Fruit fly (Drosophila melanogaster) whole organism, embryonic: Measurements from ENCODE around the gene CG32985.

ENCODE experiments used
- Atf3 ChIP-seq: fragments of 200-800 bp; sonication (Bioruptor generic); optimal IDR thresholded peaks from 3 replicates; lab custom pipeline; 2016; ENCODE audit warnings: missing biosample characterization, missing genetic modification characterization
- Atf6 ChIP-seq: fragments of 200-800 bp; sonication (Bioruptor generic); IDR thresholded peaks from 2 replicates; pipeline ENCODE4 v1.3.6; 2022; ENCODE audit warnings: missing biosample characterization, missing genetic modification characterization
- Awh ChIP-seq: fragments of 200-800 bp; sonication (Bioruptor generic); IDR thresholded peaks from 2 replicates; pipeline ENCODE4, ENCODE4 v1.3.6; 2022; ENCODE audit warnings: missing biosample characterization, missing genetic modification characterization
- Blimp-1 ChIP-seq: fragments of 200-800 bp; sonication (Bioruptor generic); optimal IDR thresholded peaks from 3 replicates; lab custom pipeline; 2018; ENCODE audit warnings: missing biosample characterization, missing genetic modification characterization, mild to moderate bottlenecking, moderate library complexity, missing genetic modification reagents
- CG10274 ChIP-seq: fragments of 200-800 bp; sonication (Bioruptor generic); optimal IDR thresholded peaks from 3 replicates; lab custom pipeline; 2017; ENCODE audit warnings: missing biosample characterization, mild to moderate bottlenecking, missing genetic modification characterization
- CG11247 ChIP-seq: fragments of 200-800 bp; sonication (Bioruptor generic); IDR thresholded peaks from 2 replicates; pipeline ENCODE4 v1.3.6; 2022; ENCODE audit warnings: missing biosample characterization, missing genetic modification characterization
- CG11456 ChIP-seq: fragments of 200-800 bp; sonication (Bioruptor generic); IDR thresholded peaks from 3 replicates; pipeline ENCODE4 v1.3.6; 2022; ENCODE audit warnings: missing biosample characterization, missing genetic modification characterization
- CG12155 ChIP-seq: fragments of 200-800 bp; sonication (Bioruptor generic); optimal IDR thresholded peaks from 3 replicates; lab custom pipeline; 2016; ENCODE audit warnings: missing biosample characterization, missing genetic modification characterization
- CG15269 ChIP-seq: fragments of 200-800 bp; sonication (Bioruptor generic); optimal IDR thresholded peaks from 2 replicates; lab custom pipeline; 2018; ENCODE audit warnings: missing biosample characterization, mild to moderate bottlenecking, missing genetic modification characterization, moderate library complexity
- CG15601 ChIP-seq: fragments of 200-800 bp; sonication (Bioruptor generic); optimal IDR thresholded peaks from 3 replicates; lab custom pipeline; 2019; ENCODE audit warnings: missing biosample characterization, mild to moderate bottlenecking, missing genetic modification characterization, moderate library complexity
- CG16863 ChIP-seq: fragments of 200-800 bp; sonication (Bioruptor generic); optimal IDR thresholded peaks from 3 replicates; lab custom pipeline; 2016; ENCODE audit warnings: missing biosample characterization, missing genetic modification characterization
- CG17385 ChIP-seq: fragments of 200-800 bp; sonication (Bioruptor generic); optimal IDR thresholded peaks from 3 replicates; lab custom pipeline; 2018; ENCODE audit warnings: missing biosample characterization, mild to moderate bottlenecking, missing genetic modification characterization
- CG31224 ChIP-seq: fragments of 200-800 bp; sonication (Bioruptor generic); IDR thresholded peaks from 2 replicates; pipeline ENCODE4 v1.3.6; 2022; ENCODE audit warnings: missing biosample characterization, missing genetic modification characterization
- CG32532 ChIP-seq: fragments of 200-800 bp; sonication (Bioruptor generic); IDR thresholded peaks from 2 replicates; pipeline ENCODE4 v1.3.6; 2022; ENCODE audit warnings: missing biosample characterization, missing genetic modification characterization
- CG32767 ChIP-seq: fragments of 200-800 bp; sonication (Bioruptor generic); IDR thresholded peaks from 2 replicates; pipeline ENCODE4 v1.3.6; 2022; ENCODE audit warnings: missing biosample characterization, missing genetic modification characterization
- CG3847 ChIP-seq: fragments of 200-800 bp; sonication (Bioruptor generic); IDR thresholded peaks from 2 replicates; pipeline ENCODE4 v1.3.6; 2022; ENCODE audit warnings: missing biosample characterization, missing genetic modification characterization
- CG6683 ChIP-seq: fragments of 200-800 bp; sonication (Bioruptor generic); optimal IDR thresholded peaks from 2 replicates; lab custom pipeline; 2017; ENCODE audit warnings: missing biosample characterization, mild to moderate bottlenecking, missing genetic modification characterization, missing genetic modification reagents
- CG7786 ChIP-seq: fragments of 200-800 bp; sonication (Bioruptor generic); optimal IDR thresholded peaks from 2 replicates; lab custom pipeline; 2016; ENCODE audit warnings: missing biosample characterization, missing genetic modification characterization
- CG7987 ChIP-seq: fragments of 200-800 bp; sonication (Bioruptor generic); optimal IDR thresholded peaks from 2 replicates; lab custom pipeline; 2018; ENCODE audit warnings: missing biosample characterization, mild to moderate bottlenecking, missing genetic modification characterization, moderate library complexity
- Dip2 ChIP-seq: fragments of 200-800 bp; sonication (Bioruptor generic); IDR thresholded peaks from 2 replicates; pipeline ENCODE4 v1.3.6; 2022; ENCODE audit warnings: missing biosample characterization, missing genetic modification characterization
- Doc2 ChIP-seq: fragments of 200-800 bp; sonication (Bioruptor generic); IDR thresholded peaks from 2 replicates; pipeline ENCODE4 v1.3.6; 2022; ENCODE audit warnings: missing biosample characterization, missing genetic modification characterization
- Elba2 ChIP-seq: fragments of 200-800 bp; sonication (Bioruptor generic); optimal IDR thresholded peaks from 3 replicates; lab custom pipeline; 2016; ENCODE audit warnings: missing biosample characterization, missing genetic modification characterization
- Fer1 ChIP-seq: fragments of 200-800 bp; sonication (Bioruptor generic); optimal IDR thresholded peaks from 2 replicates; lab custom pipeline; 2017; ENCODE audit warnings: missing biosample characterization, mild to moderate bottlenecking, missing genetic modification characterization
- Lhr ChIP-seq: fragments of 200-800 bp; sonication (Bioruptor generic); optimal IDR thresholded peaks from 3 replicates; lab custom pipeline; 2017; ENCODE audit warnings: mild to moderate bottlenecking, missing biosample characterization, missing genetic modification reagents, missing genetic modification characterization
- MTF-1 ChIP-seq: fragments of 200-800 bp; sonication (Bioruptor generic); optimal IDR thresholded peaks from 2 replicates; lab custom pipeline; 2018; ENCODE audit warnings: missing biosample characterization, mild to moderate bottlenecking, missing genetic modification characterization, borderline replicate concordance
- Mes4 ChIP-seq: fragments of 200-800 bp; sonication (Bioruptor generic); optimal IDR thresholded peaks from 2 replicates; lab custom pipeline; 2016; ENCODE audit warnings: missing biosample characterization, missing genetic modification characterization
- Mrtf ChIP-seq: fragments of 200-800 bp; sonication (Bioruptor generic); IDR thresholded peaks from 3 replicates; pipeline ENCODE4 v1.3.6; 2022; ENCODE audit warnings: missing biosample characterization, missing genetic modification characterization
- Nf-YC ChIP-seq: fragments of 200-800 bp; optimal IDR thresholded peaks from 3 replicates; lab custom pipeline; 2019; ENCODE audit warnings: missing biosample characterization, mild to moderate bottlenecking, missing genetic modification characterization, moderate library complexity
- NfI ChIP-seq: fragments of 200-800 bp; sonication (Bioruptor generic); optimal IDR thresholded peaks from 3 replicates; lab custom pipeline; 2018; ENCODE audit warnings: missing biosample characterization, mild to moderate bottlenecking, missing genetic modification characterization, moderate library complexity
- PHDP ChIP-seq: fragments of 200-800 bp; sonication (Bioruptor generic); optimal IDR thresholded peaks from 3 replicates; lab custom pipeline; 2018; ENCODE audit warnings: missing biosample characterization, mild to moderate bottlenecking, missing genetic modification characterization, moderate library complexity
- Rfx ChIP-seq: fragments of 200-800 bp; sonication (Bioruptor generic); IDR thresholded peaks from 2 replicates; pipeline ENCODE4 v1.3.6; 2022; ENCODE audit warnings: missing biosample characterization, missing genetic modification characterization
- abd-A ChIP-seq: fragments of 200-800 bp; sonication (Bioruptor generic); optimal IDR thresholded peaks from 3 replicates; lab custom pipeline; 2019; ENCODE audit warnings: missing biosample characterization, mild to moderate bottlenecking, missing genetic modification characterization, moderate library complexity
- ac ChIP-seq: fragments of 200-800 bp; sonication (Bioruptor generic); optimal IDR thresholded peaks from 3 replicates; lab custom pipeline; 2017; ENCODE audit warnings: missing biosample characterization, mild to moderate bottlenecking, missing genetic modification characterization
- br ChIP-seq: fragments of >200 bp; optimal IDR thresholded peaks from 2 replicates; lab custom pipeline; 2017
- btn ChIP-seq: fragments of 200-800 bp; sonication (Bioruptor generic); optimal IDR thresholded peaks from 2 replicates; lab custom pipeline; 2016; ENCODE audit warnings: missing biosample characterization, missing genetic modification characterization
- chm ChIP-seq: fragments of 200-800 bp; sonication (Bioruptor generic); IDR thresholded peaks from 2 replicates; pipeline ENCODE4 v1.3.6; 2022; ENCODE audit warnings: missing biosample characterization, missing genetic modification characterization
- cwo ChIP-seq: fragments of 200-800 bp; sonication (Bioruptor generic); optimal IDR thresholded peaks from 3 replicates; lab custom pipeline; 2017; ENCODE audit warnings: missing biosample characterization, missing genetic modification characterization, mild to moderate bottlenecking, moderate library complexity, missing genetic modification reagents
- en ChIP-seq: fragments of 200-800 bp; sonication (Bioruptor generic); optimal IDR thresholded peaks from 2 replicates; lab custom pipeline; 2016; ENCODE audit warnings: missing biosample characterization, missing genetic modification characterization
- fd3F ChIP-seq: fragments of 200-800 bp; sonication (Bioruptor generic); optimal IDR thresholded peaks from 2 replicates; lab custom pipeline; 2018; ENCODE audit warnings: missing biosample characterization, mild to moderate bottlenecking, missing genetic modification characterization, moderate library complexity
- grn ChIP-seq: fragments of 200-800 bp; sonication (Bioruptor generic); optimal IDR thresholded peaks from 3 replicates; lab custom pipeline; 2017; ENCODE audit warnings: missing biosample characterization, missing genetic modification characterization
- jing ChIP-seq: fragments of 200-800 bp; sonication (Bioruptor generic); optimal IDR thresholded peaks from 2 replicates; lab custom pipeline; 2018; ENCODE audit warnings: missing biosample characterization, mild to moderate bottlenecking, missing genetic modification characterization
- kay ChIP-seq: fragments of 200-800 bp; sonication (Bioruptor generic); optimal IDR thresholded peaks from 2 replicates; lab custom pipeline; 2016; ENCODE audit warnings: missing biosample characterization, missing genetic modification characterization
- nau ChIP-seq: fragments of 200-800 bp; sonication (Bioruptor generic); optimal IDR thresholded peaks from 3 replicates; lab custom pipeline; 2017; ENCODE audit warnings: missing biosample characterization, mild to moderate bottlenecking, missing genetic modification characterization, missing genetic modification reagents
- odd ChIP-seq: fragments of 200-800 bp; sonication (Bioruptor generic); optimal IDR thresholded peaks from 2 replicates; lab custom pipeline; 2017; ENCODE audit warnings: missing biosample characterization, mild to moderate bottlenecking, missing genetic modification characterization
- ranshi ChIP-seq: fragments of 200-800 bp; sonication (Bioruptor generic); IDR thresholded peaks from 2 replicates; pipeline ENCODE4 v1.3.6; 2022; ENCODE audit warnings: missing biosample characterization, missing genetic modification characterization
- sens-2 ChIP-seq: fragments of 200-800 bp; sonication (Bioruptor generic); IDR thresholded peaks from 2 replicates; pipeline ENCODE4 v1.3.6; 2022; ENCODE audit warnings: missing biosample characterization, missing genetic modification characterization
- sqz ChIP-seq: fragments of 200-800 bp; sonication (Bioruptor generic); optimal IDR thresholded peaks from 3 replicates; lab custom pipeline; 2018; ENCODE audit warnings: missing biosample characterization, mild to moderate bottlenecking, missing genetic modification characterization
- tin ChIP-seq: fragments of 200-800 bp; sonication (Bioruptor generic); optimal IDR thresholded peaks from 3 replicates; lab custom pipeline; 2016; ENCODE audit warnings: missing biosample characterization, missing genetic modification characterization
- tll ChIP-seq, 2 experiments: fragments of 200-800 bp in 1 of 2; fragments of >200 bp in 1 of 2; sonication (Bioruptor generic) in 1 of 2; optimal IDR thresholded peaks; 2 replicates each; lab custom pipeline; 2017 to 2019; ENCODE audit warnings: missing biosample characterization in 2 of 2, missing genetic modification characterization in 2 of 2, mild to moderate bottlenecking in 1 of 2, moderate library complexity in 1 of 2
- unpg ChIP-seq: fragments of 200-800 bp; sonication (Bioruptor generic); optimal IDR thresholded peaks from 3 replicates; lab custom pipeline; 2018; ENCODE audit warnings: missing biosample characterization, mild to moderate bottlenecking, missing genetic modification characterization, moderate library complexity
- vfl ChIP-seq: fragments of 200-800 bp; sonication (Bioruptor generic); optimal IDR thresholded peaks from 2 replicates; lab custom pipeline; 2016; ENCODE audit warnings: missing biosample characterization, missing genetic modification characterization
- zfh2 ChIP-seq: fragments of 200-800 bp; sonication (Bioruptor generic); optimal IDR thresholded peaks from 2 replicates; lab custom pipeline; 2016; ENCODE audit warnings: missing biosample characterization, missing genetic modification characterization

The CG32985 gene

dm6 chr2L:8937837-8938413 lies 24.4 kb upstream of the CG32985 start (continued):
- TF ChIP-seq CG15269 (peak; percentile 56), zfh2 (GFP tag; lab: Kevin White, UChicago) (no peak), Mrtf (no peak), kay (GFP tag; lab: Kevin White, UChicago) (no peak), CG32532 (GFP tag; lab: Robert Waterston, UW) (no peak), MTF-1 (GFP tag; lab: Kevin White, UChicago) (peak; percentile 53), odd (GFP tag; lab: Kevin White, UChicago) (peak; percentile 24), CG12155 (GFP tag; lab: Kevin White, UChicago) (no peak), btn (no peak), Blimp-1 (peak; percentile 34), Fer1 (GFP tag; lab: Kevin White, UChicago) (peak; percentile 36), CG3847 (GFP tag; lab: Robert Waterston, UW) (no peak), nau (GFP tag; lab: Kevin White, UChicago) (peak; percentile 32), NfI (GFP tag; lab: Kevin White, UChicago) (no peak), CG6683 (GFP tag; lab: Kevin White, UChicago) (no peak), CG7987 (GFP tag; lab: Kevin White, UChicago) (peak; percentile 6), tll (GFP tag; optimal IDR thresholded peaks at IDR 0.05; lab: Kevin White, UChicago) (no peak), CG11456 (no peak), sens-2 (GFP tag; lab: Robert Waterston, UW) (no peak), Awh (GFP tag; lab: Robert Waterston, UW) (no peak), cwo (GFP tag; lab: Kevin White, UChicago) (no peak), chm (no peak), tin (no peak), fd3F (GFP tag; lab: Kevin White, UChicago) (peak; percentile 47), jing (GFP tag; lab: Kevin White, UChicago) (no peak), Mes4 (GFP tag; lab: Kevin White, UChicago) (no peak), CG7786 (GFP tag; lab: Kevin White, UChicago) (no peak), ranshi (GFP tag; lab: Robert Waterston, UW) (no peak), CG15601 (tag; lab: Kevin White, UChicago) (peak; percentile 54), CG10274 (GFP tag; lab: Kevin White, UChicago) (no peak), Doc2 (GFP tag; lab: Robert Waterston, UW) (no peak), CG11247 (GFP tag; lab: Robert Waterston, UW) (no peak), en (GFP tag; lab: Kevin White, UChicago) (no peak), Elba2 (GFP tag; lab: Kevin White, UChicago) (no peak), Rfx (GFP tag; lab: Robert Waterston, UW) (no peak), Lhr (GFP tag; lab: Kevin White, UChicago) (no peak), ac (GFP tag; lab: Kevin White, UChicago) (no peak), CG32767 (GFP tag; lab: Robert Waterston, UW) (no peak), CG17385 (no peak), grn (no peak), abd-A (tag; lab: Kevin White, UChicago) (no peak), Atf3 (GFP tag; lab: Kevin White, UChicago) (no peak), CG16863 (no peak), Dip2 (GFP tag; lab: Robert Waterston, UW) (no peak), Nf-YC (tag; lab: Kevin White, UChicago) (no peak), CG31224 (no peak), unpg (peak; percentile 41), PHDP (peak; percentile 43), vfl (GFP tag; lab: Kevin White, UChicago) (no peak), br (lab: Kevin White, UChicago) (no peak), Atf6 (GFP tag; lab: Robert Waterston, UW) (no peak), sqz (GFP tag; lab: Kevin White, UChicago) (peak; percentile 31)
